Worm (Caenorhabditis elegans) whole organism, L1 larva: Measurements from ENCODE around the gene acs-11.

Source experiments
- C04F5.9 ChIP-seq: sonication (generic microtip); optimal IDR thresholded peaks from 2 replicates; lab custom pipeline; 2016; ENCODE audit warnings: missing genetic modification characterization, missing compliant biosample characterization
- C34B4.2 ChIP-seq: sonication (generic microtip); optimal IDR thresholded peaks from 2 replicates; lab custom pipeline; 2017; ENCODE audit warnings: mild to moderate bottlenecking, missing genetic modification characterization, missing compliant biosample characterization
- aly-2 ChIP-seq: fragments of 150-350 bp; optimal IDR thresholded peaks from 2 replicates; lab custom pipeline; 2014; ENCODE audit warnings: missing biosample characterization, missing genetic modification characterization
- ceh-63 ChIP-seq: fragments of 200-800 bp; sonication (Bioruptor generic); optimal IDR thresholded peaks from 2 replicates; lab custom pipeline; 2018; ENCODE audit warnings: mild to moderate bottlenecking, missing genetic modification characterization, missing compliant biosample characterization
- ceh-82 ChIP-seq, 3 experiments: fragments of 150-350 bp in 1 of 3; sonication (generic microtip) in 2 of 3; optimal IDR thresholded peaks; 2 replicates each; lab custom pipeline; 2014 to 2017; ENCODE audit warnings: missing biosample characterization in 3 of 3, missing genetic modification characterization in 3 of 3
- ceh-88 ChIP-seq: fragments of 200-800 bp; sonication (Bioruptor generic); IDR thresholded peaks from 2 replicates; pipeline ENCODE4 v1.3.6; 2022; ENCODE audit warnings: missing genetic modification characterization, missing compliant biosample characterization
- ces-1 ChIP-seq: fragments of 150-350 bp; optimal IDR thresholded peaks from 2 replicates; lab custom pipeline; 2014; ENCODE audit warnings: missing biosample characterization, missing genetic modification reagents, missing genetic modification characterization
- elt-3 ChIP-seq, 6 experiments: fragments of 150-350 bp in 1 of 6; sonication (generic microtip); optimal IDR thresholded peaks; 2 replicates each; lab custom pipeline; 2017 to 2018; ENCODE audit warnings: missing biosample characterization in 6 of 6, missing genetic modification characterization in 6 of 6, inconsistent platforms in 1 of 6
- fos-1 ChIP-seq: fragments of 150-350 bp; optimal IDR thresholded peaks from 2 replicates; lab custom pipeline; 2014; ENCODE audit warnings: missing biosample characterization, missing genetic modification characterization
- grh-1 ChIP-seq: fragments of 200-800 bp; sonication (Bioruptor generic); IDR thresholded peaks from 2 replicates; pipeline ENCODE4 v1.3.6; 2022; ENCODE audit warnings: missing genetic modification reagents, missing genetic modification characterization, missing compliant biosample characterization
- hlh-17 ChIP-seq: fragments of 200-800 bp; sonication (Bioruptor generic); optimal IDR thresholded peaks from 2 replicates; lab custom pipeline; 2018; ENCODE audit warnings: missing genetic modification characterization, mild to moderate bottlenecking, missing compliant biosample characterization, moderate library complexity, borderline replicate concordance
- irx-1 ChIP-seq: sonication (generic microtip); optimal IDR thresholded peaks from 2 replicates; lab custom pipeline; 2016; ENCODE audit warnings: missing genetic modification characterization, missing compliant biosample characterization
- jun-1 ChIP-seq: fragments of 150-350 bp; optimal IDR thresholded peaks from 2 replicates; lab custom pipeline; 2014; ENCODE audit warnings: missing biosample characterization, missing genetic modification reagents, missing genetic modification characterization
- lin-14 ChIP-seq: fragments of 200-800 bp; sonication (Bioruptor generic); optimal IDR thresholded peaks from 2 replicates; lab custom pipeline; 2018; ENCODE audit warnings: mild to moderate bottlenecking, missing genetic modification characterization, moderate library complexity, missing compliant biosample characterization
- lin-15B ChIP-seq: fragments of 150-350 bp; sonication (generic microtip); optimal IDR thresholded peaks from 3 replicates; lab custom pipeline; 2014; ENCODE audit warnings: missing biosample characterization, missing genetic modification characterization
- lsy-2 ChIP-seq, 2 experiments: fragments of 150-350 bp; optimal IDR thresholded peaks; 2 replicates each; lab custom pipeline; 2014; ENCODE audit warnings: missing biosample characterization in 2 of 2, missing genetic modification characterization in 2 of 2
- mab-9 ChIP-seq: fragments of 200-800 bp; sonication (Bioruptor generic); IDR thresholded peaks from 2 replicates; pipeline ENCODE4 v1.3.6; 2022; ENCODE audit warnings: missing genetic modification reagents, missing genetic modification characterization, missing compliant biosample characterization
- mdl-1 ChIP-seq, 2 experiments: fragments of 150-350 bp; optimal IDR thresholded peaks; 2 replicates each; lab custom pipeline; 2014 to 2017; ENCODE audit warnings: missing biosample characterization in 2 of 2, missing genetic modification characterization in 2 of 2, inconsistent platforms in 1 of 2
- mep-1 ChIP-seq: fragments of 150-350 bp; optimal IDR thresholded peaks from 2 replicates; lab custom pipeline; 2014; ENCODE audit warnings: missing biosample characterization, missing genetic modification characterization
- nhr-20 ChIP-seq: sonication (generic microtip); optimal IDR thresholded peaks from 2 replicates; lab custom pipeline; 2016; ENCODE audit warnings: mild to moderate bottlenecking, missing genetic modification characterization, missing compliant biosample characterization
- nhr-28 ChIP-seq: fragments of 150-350 bp; optimal IDR thresholded peaks from 2 replicates; lab custom pipeline; 2014; ENCODE audit warnings: missing biosample characterization, missing genetic modification characterization
- nhr-47 ChIP-seq: sonication (generic microtip); optimal IDR thresholded peaks from 2 replicates; lab custom pipeline; 2016; ENCODE audit warnings: mild to moderate bottlenecking, missing genetic modification characterization, moderate library complexity, missing compliant biosample characterization
- nhr-71 ChIP-seq: sonication (generic microtip); optimal IDR thresholded peaks from 2 replicates; lab custom pipeline; 2016; ENCODE audit warnings: mild to moderate bottlenecking, missing genetic modification characterization, moderate library complexity, missing compliant biosample characterization
- nhr-77 ChIP-seq: fragments of 150-350 bp; optimal IDR thresholded peaks from 2 replicates; lab custom pipeline; 2014; ENCODE audit warnings: missing biosample characterization, missing genetic modification characterization
- nhr-84 ChIP-seq: sonication (generic microtip); optimal IDR thresholded peaks from 2 replicates; lab custom pipeline; 2017; ENCODE audit warnings: missing biosample characterization, missing genetic modification characterization
- nhr-85 ChIP-seq: sonication (generic microtip); peaks from one replicate; lab custom pipeline; 2016; ENCODE audit warnings: missing genetic modification characterization, inconsistent platforms, missing compliant biosample characterization
- nhr-90 ChIP-seq: sonication (generic microtip); optimal IDR thresholded peaks from 2 replicates; lab custom pipeline; 2016; ENCODE audit warnings: mild to moderate bottlenecking, missing genetic modification characterization, missing compliant biosample characterization; ENCODE audit not compliant: poor library complexity
- rnt-1 ChIP-seq: sonication (generic microtip); optimal IDR thresholded peaks from 2 replicates; lab custom pipeline; 2016; ENCODE audit warnings: mild to moderate bottlenecking, missing genetic modification characterization, moderate library complexity, missing compliant biosample characterization
- skn-1 ChIP-seq: fragments of 150-350 bp; optimal IDR thresholded peaks from 2 replicates; lab custom pipeline; 2014; ENCODE audit warnings: missing biosample characterization, missing genetic modification characterization
- snpc-4 ChIP-seq: fragments of 150-350 bp; optimal IDR thresholded peaks from 2 replicates; lab custom pipeline; 2014; ENCODE audit warnings: missing biosample characterization, missing genetic modification characterization
- snu-23 ChIP-seq: sonication (generic microtip); optimal IDR thresholded peaks from 2 replicates; lab custom pipeline; 2016; ENCODE audit warnings: missing genetic modification characterization, missing compliant biosample characterization
- sox-4 ChIP-seq: sonication (generic microtip); optimal IDR thresholded peaks from 2 replicates; lab custom pipeline; 2016; ENCODE audit warnings: missing genetic modification characterization, missing compliant biosample characterization
- sup-37 ChIP-seq: fragments of 200-800 bp; sonication (Bioruptor generic); optimal IDR thresholded peaks from 2 replicates; lab custom pipeline; 2018; ENCODE audit warnings: mild to moderate bottlenecking, missing genetic modification characterization, missing compliant biosample characterization
- swsn-7 ChIP-seq: sonication (generic microtip); optimal IDR thresholded peaks from 2 replicates; lab custom pipeline; 2016; ENCODE audit warnings: missing genetic modification characterization, missing compliant biosample characterization
- tlp-1 ChIP-seq: fragments of 150-350 bp; optimal IDR thresholded peaks from 2 replicates; lab custom pipeline; 2014; ENCODE audit warnings: missing biosample characterization, missing genetic modification characterization
- unc-86 ChIP-seq: sonication (generic microtip); optimal IDR thresholded peaks from 2 replicates; lab custom pipeline; 2016; ENCODE audit warnings: missing genetic modification characterization, missing compliant biosample characterization
- unc-98 ChIP-seq: fragments of 200-800 bp; sonication (Bioruptor generic); IDR thresholded peaks from 2 replicates; pipeline ENCODE4 v1.3.6; 2022; ENCODE audit warnings: missing genetic modification characterization, missing compliant biosample characterization
- xbp-1 ChIP-seq: sonication (generic microtip); optimal IDR thresholded peaks from 2 replicates; lab custom pipeline; 2016; ENCODE audit warnings: missing genetic modification characterization, missing compliant biosample characterization
- zag-1 ChIP-seq: fragments of 150-350 bp; optimal IDR thresholded peaks from 2 replicates; lab custom pipeline; 2014; ENCODE audit warnings: missing biosample characterization, missing genetic modification characterization
- zip-4 ChIP-seq: fragments of 200-800 bp; sonication (Bioruptor generic); optimal IDR thresholded peaks from 2 replicates; lab custom pipeline; 2018; ENCODE audit warnings: mild to moderate bottlenecking, missing genetic modification characterization, moderate library complexity, missing compliant biosample characterization
- ztf-11 ChIP-seq, 2 experiments: sonication (generic microtip); optimal IDR thresholded peaks; 2 replicates each; lab custom pipeline; 2016 to 2017; ENCODE audit warnings: missing genetic modification characterization in 2 of 2, missing biosample characterization in 1 of 2, missing compliant biosample characterization in 1 of 2

The acs-11 gene

DNA sequence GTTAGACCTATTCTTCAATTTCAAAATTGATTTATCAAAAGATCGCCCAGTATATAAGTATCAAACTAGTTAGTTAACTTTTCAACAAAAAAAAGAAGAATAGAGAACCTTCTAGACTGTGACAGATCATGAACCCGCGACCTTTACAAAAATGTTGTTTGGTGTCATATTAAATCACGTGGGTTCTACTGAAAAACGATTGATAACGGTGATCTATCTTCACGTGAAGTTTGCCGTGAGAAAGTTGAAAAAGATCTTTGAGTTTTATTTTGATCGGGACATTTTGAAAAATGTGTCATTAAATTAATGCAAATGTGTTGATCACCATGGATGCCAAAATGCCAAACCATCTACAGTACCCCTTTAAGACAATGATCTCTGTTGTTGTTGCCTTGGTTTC is 6.4 kb downstream of the acs-11 start (continued):
- TF ChIP-seq ceh-82 (tag; optimal IDR thresholded peaks at IDR 0.05; lab: Kevin White, UChicago) = no peak
- peak in 1 of 2 experiments; percentile 48 for TF ChIP-seq mdl-1 (tag; optimal IDR thresholded peaks at IDR 0.05; lab: Kevin White, UChicago)
- peak; percentile 5 for TF ChIP-seq lin-14 (GFP tag; lab: Kevin White, UChicago)
- TF ChIP-seq zip-4 = no peak
- TF ChIP-seq zag-1 = no peak
- TF ChIP-seq hlh-17 = no peak
- TF ChIP-seq C34B4.2 (tag; lab: Kevin White, UChicago) = no peak
- no peak for TF ChIP-seq ztf-11 (tag; optimal IDR thresholded peaks at IDR 0.05; lab: Kevin White, UChicago)
- TF ChIP-seq nhr-71 (tag; lab: Kevin White, UChicago) = peak; percentile 56

DNA sequence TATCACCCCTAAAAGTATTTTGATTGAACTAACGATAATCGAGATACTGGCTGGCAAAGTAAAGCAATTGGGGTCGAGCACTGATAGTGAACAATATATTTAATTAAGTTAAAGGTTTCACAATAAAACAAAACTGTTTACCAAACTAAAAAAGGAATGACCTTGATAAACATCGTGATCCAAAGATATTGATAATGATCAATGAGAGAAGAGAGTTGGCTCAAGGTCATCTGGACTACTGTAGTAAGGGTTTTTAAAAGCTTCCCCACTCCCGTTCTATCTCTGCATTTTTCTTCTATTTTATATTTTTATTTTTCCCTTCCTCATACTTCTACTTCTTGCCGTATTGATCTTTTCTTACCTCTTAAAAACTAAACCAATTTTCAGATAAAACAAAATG is 7.6 kb downstream of the acs-11 start, which contains the start of gene F41C3.2:
Gene F41C3.2, plus strand, starts transcription at position 388 of the 400 bp plus-strand sequence.
- no peak for TF ChIP-seq sup-37 (GFP tag; lab: Kevin White, UChicago)
- peak in 1 of 2 experiments; percentile 58 for TF ChIP-seq lsy-2 (tag; optimal IDR thresholded peaks at IDR 0.05; lab: Kevin White, UChicago)
- TF ChIP-seq nhr-84 (tag; lab: Kevin White, UChicago) = no peak
- no peak for TF ChIP-seq hlh-17
- no peak for TF ChIP-seq mab-9 (GFP tag; lab: Robert Waterston, UW)
- TF ChIP-seq fos-1 (tag; lab: Kevin White, UChicago) = no peak
- TF ChIP-seq skn-1 (tag; lab: Kevin White, UChicago) = no peak
- TF ChIP-seq aly-2 (tag; lab: Kevin White, UChicago) = no peak
- TF ChIP-seq C04F5.9 (tag; lab: Kevin White, UChicago) = no peak
- peak; percentile 83 for TF ChIP-seq nhr-85 (tag; lab: Kevin White, UChicago)
- peak; percentile 56 for TF ChIP-seq nhr-90 (tag; lab: Kevin White, UChicago)
- TF ChIP-seq grh-1 = no peak
- TF ChIP-seq nhr-77 (tag; lab: Kevin White, UChicago) = no peak
- TF ChIP-seq ceh-63 (GFP tag; lab: Kevin White, UChicago) = no peak
- TF ChIP-seq irx-1 = no peak
- TF ChIP-seq snu-23 = peak; percentile 6
- TF ChIP-seq elt-3 (tag; optimal IDR thresholded peaks at IDR 0.05; lab: Kevin White, UChicago) = peak in 3 of 6 experiments; percentile 18 to 83 (median 35)
- TF ChIP-seq snpc-4 = no peak
- TF ChIP-seq swsn-7 = no peak
- TF ChIP-seq lin-15B (tag; lab: Kevin White, UChicago) = no peak
- TF ChIP-seq tlp-1 = no peak
- TF ChIP-seq nhr-71 (tag; lab: Kevin White, UChicago) = peak; percentile 22
- TF ChIP-seq xbp-1 = no peak
- TF ChIP-seq ceh-88 (GFP tag; lab: Robert Waterston, UW) = no peak
- TF ChIP-seq nhr-28 (tag; lab: Kevin White, UChicago) = no peak
- no peak for TF ChIP-seq mep-1
- TF ChIP-seq lin-14 (GFP tag; lab: Kevin White, UChicago) = peak; percentile 17
- no peak for TF ChIP-seq unc-98 (GFP tag; lab: Robert Waterston, UW)
- no peak for TF ChIP-seq ces-1 (GFP tag; lab: Kevin White, UChicago)
- no peak for TF ChIP-seq rnt-1
- peak; percentile 18 for TF ChIP-seq nhr-20 (tag; lab: Kevin White, UChicago)
- TF ChIP-seq nhr-47 (tag; lab: Kevin White, UChicago) = peak; percentile 26
- TF ChIP-seq jun-1 (tag; lab: Kevin White, UChicago) = no peak
- no peak for TF ChIP-seq unc-86 (tag; lab: Kevin White, UChicago)
- no peak for TF ChIP-seq sox-4 (tag; lab: Kevin White, UChicago)
- TF ChIP-seq ceh-82 (tag; optimal IDR thresholded peaks at IDR 0.05; lab: Kevin White, UChicago) = no peak
- no peak for TF ChIP-seq C34B4.2 (tag; lab: Kevin White, UChicago)
